Fruit fly (Drosophila melanogaster): ENCODE measurements around the gene robo3.

The robo3 gene

DNA sequence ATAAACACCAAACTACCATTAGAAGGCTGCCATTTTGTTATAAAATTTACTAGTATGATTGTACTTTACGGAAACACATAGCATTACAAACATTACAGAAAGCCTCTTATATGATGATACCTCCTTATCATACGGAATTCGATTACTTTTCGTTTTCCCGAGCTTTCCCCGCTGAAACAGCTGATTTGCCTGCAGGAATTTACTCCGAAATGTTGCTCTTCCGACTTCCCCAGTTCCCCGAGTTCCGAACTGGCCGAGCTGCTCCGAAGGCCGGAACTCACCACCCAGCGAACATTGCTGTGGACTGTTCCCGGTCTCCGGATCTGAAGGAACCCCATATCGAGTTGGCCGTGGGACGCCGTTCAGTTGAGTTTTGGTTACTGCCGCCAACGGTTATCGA is at the start of gene robo3:
TSS of gene robo3 (plus strand) at position 379 of the 400 bp plus-strand sequence.
- TF ChIP-seq CG8478 (optimal IDR thresholded peaks at IDR 0.05): no peak
- TF ChIP-seq CTCF (optimal IDR thresholded peaks at IDR 0.05): no peak

DNA sequence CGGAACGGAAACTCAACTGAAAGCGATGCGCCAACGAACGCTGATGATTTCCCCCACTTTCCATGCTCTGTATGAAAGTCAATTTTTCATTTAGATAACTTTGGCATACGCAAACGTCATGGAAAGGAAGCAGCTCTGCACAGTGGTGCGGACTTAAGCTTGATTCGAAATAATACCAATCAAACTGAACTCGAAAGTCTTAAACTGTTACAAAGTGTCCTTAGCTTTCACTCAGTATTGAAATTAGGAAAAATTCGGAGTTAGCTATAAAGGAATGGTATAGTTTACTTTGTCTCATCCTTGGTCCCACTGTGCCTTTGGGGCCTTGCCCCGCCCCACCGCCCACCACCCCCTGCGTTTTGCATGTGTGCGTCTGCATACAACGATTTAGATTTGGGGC is 48.8 kb upstream of the robo3 start:
- TF ChIP-seq CG8478 (optimal IDR thresholded peaks at IDR 0.05): no peak
- TF ChIP-seq CTCF (optimal IDR thresholded peaks at IDR 0.05): no peak

DNA sequence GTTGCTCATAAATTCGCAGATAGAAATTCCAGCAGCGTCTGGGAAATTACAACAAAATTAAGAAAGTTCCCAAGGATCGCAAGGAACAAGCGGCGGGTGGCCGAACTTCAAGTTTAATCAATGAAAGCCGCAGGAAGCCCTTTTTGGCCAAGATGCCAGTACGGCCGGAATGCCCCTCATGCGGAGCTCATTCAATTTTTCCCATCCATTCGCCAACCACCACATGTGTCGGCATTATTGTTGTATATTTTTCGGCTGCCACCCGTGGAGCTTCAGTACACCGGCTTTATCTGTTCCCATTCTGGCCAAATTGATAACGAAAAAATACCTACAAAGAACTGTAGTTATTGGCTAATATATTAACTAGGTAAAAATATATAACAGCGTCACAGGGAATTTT is 44.7 kb upstream of the robo3 start:
- TF ChIP-seq CTCF (optimal IDR thresholded peaks at IDR 0.05) (no peak), CG8478 (optimal IDR thresholded peaks at IDR 0.05) (no peak)

DNA sequence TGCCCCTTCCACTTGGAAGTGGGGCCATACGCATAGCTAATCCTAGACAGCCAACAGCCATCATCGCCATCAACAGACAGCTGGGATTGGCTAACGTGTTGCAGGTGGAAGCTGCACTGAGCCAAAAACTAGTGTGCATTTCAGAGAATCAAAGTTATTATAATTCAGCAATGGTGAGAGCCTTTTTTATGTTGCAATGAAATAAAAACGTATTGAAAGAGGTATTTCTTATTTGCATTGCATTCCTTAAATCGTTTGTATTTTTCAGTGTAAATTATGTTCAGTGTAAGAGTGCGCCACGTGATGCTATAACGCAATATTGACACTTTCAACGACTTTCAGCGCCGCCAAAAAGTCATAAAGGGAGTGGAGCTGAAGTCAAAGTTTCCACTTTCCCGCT is 42.6 kb upstream of the robo3 start:
- no peak for TF ChIP-seq CG8478 (optimal IDR thresholded peaks at IDR 0.05)
- TF ChIP-seq CTCF (optimal IDR thresholded peaks at IDR 0.05): no peak

DNA sequence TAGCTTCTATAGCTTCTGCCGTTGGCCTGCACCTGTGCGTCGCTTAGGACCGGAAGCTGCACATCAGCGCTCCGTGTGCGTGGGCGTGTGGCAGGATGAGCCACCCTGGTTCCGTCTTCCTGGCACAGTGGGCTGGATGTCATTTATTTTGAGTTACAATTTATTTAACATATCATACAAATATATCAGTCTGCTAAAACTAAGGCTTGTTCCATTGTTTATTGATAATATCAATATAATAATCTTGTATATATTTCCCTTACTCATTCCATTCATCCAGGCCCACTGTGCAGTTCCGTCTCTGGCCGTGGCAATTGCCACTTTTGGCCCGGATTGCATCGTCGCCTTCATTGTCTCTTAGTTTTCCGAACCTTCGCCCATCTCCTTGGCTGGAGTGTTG is 41.8 kb upstream of the robo3 start:
- TF ChIP-seq CTCF (optimal IDR thresholded peaks at IDR 0.05) (no peak), CG8478 (optimal IDR thresholded peaks at IDR 0.05) (no peak)

DNA sequence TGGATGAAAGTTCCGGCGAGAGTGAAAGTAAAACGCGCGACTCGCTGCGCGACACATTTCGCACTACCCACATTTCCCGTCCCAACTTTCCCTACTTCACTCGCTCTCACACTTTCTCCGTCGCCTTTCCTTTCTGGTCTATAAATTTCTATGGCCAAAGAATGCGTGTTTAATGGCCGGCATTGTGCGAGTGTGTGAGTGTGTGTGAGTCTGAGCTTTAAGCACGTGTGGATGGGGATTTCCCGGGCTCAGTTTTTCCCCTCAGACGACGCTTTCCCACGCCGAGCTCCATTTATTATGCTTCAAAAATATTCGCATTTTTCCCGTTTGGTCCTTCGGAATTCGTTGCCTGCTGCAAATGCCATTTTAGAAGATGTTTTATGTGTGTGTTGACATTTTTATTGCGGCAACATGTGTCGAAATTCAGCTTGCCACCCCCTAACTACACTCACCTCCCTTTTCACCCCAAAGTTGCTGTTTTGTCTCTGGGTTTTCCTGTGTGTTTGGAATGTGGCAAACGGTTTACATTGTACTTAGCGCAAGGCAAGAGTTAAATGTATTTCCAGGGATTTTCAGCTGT is 39.1 kb upstream of the robo3 start:
- TF ChIP-seq CG8478 (optimal IDR thresholded peaks at IDR 0.05) (no peak), CTCF (optimal IDR thresholded peaks at IDR 0.05) (no peak)

DNA sequence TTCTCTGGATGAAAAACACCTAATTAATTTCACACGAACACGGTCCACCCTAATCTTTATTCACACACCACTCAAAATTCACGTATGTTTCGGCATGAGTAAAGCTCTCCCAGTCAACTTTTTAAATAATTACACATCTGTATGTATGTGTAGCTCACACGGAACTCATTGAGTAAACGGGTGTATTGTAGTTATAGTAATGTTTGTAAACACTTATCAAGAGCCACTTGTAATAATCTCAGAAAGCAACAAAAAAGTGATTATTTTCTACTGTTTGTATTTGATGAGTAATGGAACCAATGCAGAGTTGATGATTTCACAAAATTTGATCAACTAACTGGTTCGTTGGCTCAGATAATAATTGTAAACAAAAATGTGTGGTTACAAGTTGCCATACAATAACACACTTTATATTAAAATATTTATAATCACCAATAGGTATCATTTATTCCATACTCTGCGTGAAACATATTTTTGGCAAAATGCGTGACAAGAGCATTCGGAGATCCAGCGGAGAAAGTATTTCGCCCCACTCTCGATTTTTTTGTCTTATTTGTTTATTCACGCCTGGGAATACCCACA is 38.2 kb upstream of the robo3 start:
- TF ChIP-seq CTCF (optimal IDR thresholded peaks at IDR 0.05): no peak
- TF ChIP-seq CG8478 (optimal IDR thresholded peaks at IDR 0.05): no peak

DNA sequence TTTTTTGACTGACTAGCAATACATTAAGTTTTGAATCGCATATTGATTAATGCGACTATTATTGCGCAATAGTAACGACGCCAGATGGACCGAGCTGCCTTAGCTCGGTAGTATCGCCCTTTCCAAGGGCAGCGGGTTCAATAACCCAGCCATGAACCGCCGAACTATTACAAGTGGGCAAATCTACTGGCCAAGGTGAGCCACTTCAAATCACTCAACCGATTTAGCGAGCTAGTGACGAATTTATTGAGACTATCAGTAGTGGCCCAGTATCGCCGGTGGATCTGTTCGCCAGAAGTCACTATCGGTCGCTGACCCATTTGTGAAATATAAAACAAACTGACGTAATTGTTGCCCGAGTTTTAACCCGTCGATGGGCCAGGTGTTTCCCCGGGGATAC is 37.7 kb upstream of the robo3 start:
- no peak for TF ChIP-seq CG8478 (optimal IDR thresholded peaks at IDR 0.05)
- TF ChIP-seq CTCF (optimal IDR thresholded peaks at IDR 0.05): no peak

DNA sequence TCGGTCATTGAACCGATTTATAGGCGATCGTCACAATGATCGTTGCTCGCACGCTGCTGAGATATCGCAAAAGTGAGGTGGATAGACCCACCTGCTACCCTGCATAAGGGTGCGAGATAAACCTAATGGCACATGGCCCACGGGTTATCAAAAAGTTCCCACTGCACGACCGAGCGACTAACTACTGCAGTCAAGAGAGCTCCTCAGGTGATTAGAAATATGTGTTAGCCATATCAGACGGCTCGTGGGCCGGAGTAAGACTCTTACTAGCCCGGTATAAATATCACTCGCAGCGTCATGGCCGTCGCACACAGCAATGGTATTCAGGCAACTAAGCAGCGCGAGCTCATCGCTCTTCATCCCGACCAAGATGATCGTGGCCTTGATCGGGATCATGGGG is 37.2 kb upstream of the robo3 start, which contains the start of gene CG42329:
TSS of gene CG42329 (plus strand) at position 301 of the 400 bp plus-strand sequence.
- TF ChIP-seq CTCF (optimal IDR thresholded peaks at IDR 0.05) (no peak), CG8478 (optimal IDR thresholded peaks at IDR 0.05) (no peak)

DNA sequence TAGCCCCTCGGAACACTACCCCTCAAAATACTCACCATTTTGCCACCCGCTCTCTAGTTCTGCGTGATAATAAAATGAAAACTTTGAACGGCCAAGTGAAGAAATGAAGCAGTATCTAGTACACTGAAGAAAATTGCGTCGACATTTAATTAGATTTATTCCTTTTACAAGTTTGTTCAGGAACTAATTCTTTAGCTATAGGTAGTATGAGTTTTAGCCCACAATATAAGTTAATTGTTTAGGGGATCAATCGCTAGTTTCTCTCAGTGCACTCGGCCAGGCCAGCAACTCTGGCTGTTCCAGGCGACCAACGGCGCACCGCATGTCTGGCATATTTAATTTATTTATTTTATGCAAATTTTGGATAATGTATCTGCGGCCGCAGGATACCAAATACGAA is 25.5 kb upstream of the robo3 start:
- TF ChIP-seq CTCF (optimal IDR thresholded peaks at IDR 0.05) (no peak), CG8478 (optimal IDR thresholded peaks at IDR 0.05) (no peak)

DNA sequence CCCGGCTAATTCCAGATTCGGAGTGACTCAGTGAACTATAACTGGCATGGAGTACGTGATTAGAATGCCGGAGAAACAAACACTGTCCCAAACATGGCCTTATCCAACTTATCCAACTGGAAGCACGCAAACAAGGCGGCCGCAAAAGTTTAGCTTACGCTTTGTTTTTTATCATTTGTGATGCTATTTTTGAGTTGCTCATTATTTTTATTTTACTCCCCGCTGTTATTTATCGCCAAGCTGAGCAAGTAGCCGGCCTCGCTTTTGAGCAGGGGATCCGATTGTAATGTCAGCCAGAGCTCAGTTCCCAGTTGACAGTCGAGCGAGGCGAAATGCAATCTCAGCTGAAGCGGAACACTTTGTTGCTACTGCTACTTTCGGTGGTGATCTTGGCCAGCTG is 16.5 kb upstream of the robo3 start, which contains the start of gene CG5397:
TSS of gene CG5397 (plus strand) at position 301 of the 400 bp plus-strand sequence.
- TF ChIP-seq CG8478 (optimal IDR thresholded peaks at IDR 0.05): no peak
- no peak for TF ChIP-seq CTCF (optimal IDR thresholded peaks at IDR 0.05)

DNA sequence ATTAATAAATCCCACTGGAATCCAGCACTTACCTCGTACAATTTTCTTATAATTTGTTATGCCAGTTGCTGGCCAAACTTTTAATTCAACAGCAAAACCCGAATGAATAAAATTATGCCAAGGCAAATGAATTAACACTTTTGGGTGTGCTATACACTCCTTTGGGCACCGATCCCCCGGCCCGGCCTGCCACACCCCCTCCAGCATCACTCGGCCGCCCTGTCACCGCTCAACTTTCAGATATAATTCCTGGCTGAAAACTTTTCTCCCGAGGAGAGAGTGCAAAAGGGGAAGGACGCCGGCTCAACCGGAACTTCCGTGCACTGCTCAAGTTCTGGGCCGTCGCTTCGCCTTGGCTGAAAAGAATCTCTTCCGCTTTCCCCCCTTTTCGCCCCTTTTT is 3.0 kb upstream of the robo3 start:
- TF ChIP-seq CTCF (optimal IDR thresholded peaks at IDR 0.05): no peak

DNA sequence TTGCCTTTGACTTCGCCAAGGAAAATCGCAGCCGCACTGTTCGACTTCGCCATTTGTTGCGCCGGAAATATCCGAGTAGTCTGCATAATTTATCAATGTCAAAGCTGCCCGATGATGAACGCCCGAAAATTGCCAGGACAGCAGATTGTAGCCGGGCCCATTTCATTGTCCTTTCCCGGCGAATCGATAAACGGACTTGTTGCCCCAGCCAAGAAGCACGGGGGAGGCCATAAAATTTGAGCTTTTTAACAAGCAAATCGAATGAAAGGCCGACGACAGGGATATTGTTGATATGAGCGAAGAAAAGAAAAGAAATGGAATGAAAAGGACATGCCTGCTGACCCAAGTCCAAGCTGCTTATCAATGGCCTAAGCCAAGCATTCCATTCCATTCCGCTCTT is 6.5 kb downstream of the robo3 start:
- TF ChIP-seq CG8478 (optimal IDR thresholded peaks at IDR 0.05): no peak
- TF ChIP-seq CTCF (optimal IDR thresholded peaks at IDR 0.05): no peak

DNA sequence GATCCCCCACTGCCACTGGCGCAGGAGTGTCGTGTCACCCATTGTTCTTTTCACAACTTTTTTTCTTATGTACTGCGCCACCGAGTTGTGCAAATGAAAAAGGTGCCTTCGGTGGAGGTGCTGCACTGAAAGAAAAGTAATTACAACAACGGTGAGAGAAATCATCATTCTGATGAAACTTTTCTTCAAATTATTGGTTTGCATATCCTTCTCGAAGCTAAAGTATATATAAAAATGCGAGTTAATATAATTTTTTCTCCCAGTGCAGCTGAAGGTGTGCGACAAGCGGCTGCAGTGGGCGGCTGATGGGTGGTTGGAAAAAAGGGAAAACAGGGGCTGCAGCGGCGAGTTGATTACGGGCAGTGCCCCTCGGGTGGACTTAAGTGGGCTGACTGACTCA is 56.1 kb downstream of the robo3 start:
- TF ChIP-seq CTCF (optimal IDR thresholded peaks at IDR 0.05) (no peak), CG8478 (optimal IDR thresholded peaks at IDR 0.05) (no peak)

DNA sequence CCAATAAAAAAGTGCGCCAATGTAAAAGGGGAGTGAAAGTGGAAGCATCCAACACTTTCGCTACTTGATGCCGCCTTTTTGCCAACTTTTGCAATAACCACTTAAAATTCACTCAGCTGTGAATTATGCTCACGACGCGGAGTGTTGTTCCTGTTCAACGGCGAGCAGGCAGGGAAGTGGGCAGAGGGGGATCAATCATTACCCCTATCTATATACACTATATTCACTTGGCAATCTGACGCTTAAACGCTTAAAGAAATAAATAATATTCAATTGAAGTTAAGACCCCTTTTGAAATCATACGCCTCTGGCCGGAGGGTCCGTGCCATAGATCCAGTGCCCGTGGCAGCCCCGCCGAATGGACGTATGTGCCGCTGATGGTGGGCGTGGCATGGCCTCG is 59.1 kb downstream of the robo3 start:
- TF ChIP-seq CTCF (optimal IDR thresholded peaks at IDR 0.05) (no peak), CG8478 (optimal IDR thresholded peaks at IDR 0.05) (no peak)

DNA sequence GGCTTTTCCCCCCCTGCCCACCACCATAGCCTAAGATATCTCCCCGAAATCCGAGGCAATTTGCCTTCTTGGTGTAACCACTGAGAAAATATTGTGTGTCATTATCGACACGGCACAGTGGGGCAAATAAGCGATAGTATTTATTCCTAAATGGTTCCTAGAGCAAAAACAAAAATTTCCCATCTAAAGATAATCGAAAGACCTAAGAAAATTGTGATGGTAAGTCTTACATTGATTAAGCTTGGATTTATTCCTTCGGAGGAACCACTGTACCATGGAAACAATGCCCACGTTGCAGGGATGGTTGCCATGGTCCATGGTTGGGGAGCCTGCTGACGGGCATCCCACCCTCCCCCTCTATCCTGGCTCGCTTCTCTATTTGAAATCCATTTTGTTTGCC is 60.2 kb downstream of the robo3 start:
- TF ChIP-seq CG8478 (optimal IDR thresholded peaks at IDR 0.05) (no peak), CTCF (optimal IDR thresholded peaks at IDR 0.05) (no peak)

DNA sequence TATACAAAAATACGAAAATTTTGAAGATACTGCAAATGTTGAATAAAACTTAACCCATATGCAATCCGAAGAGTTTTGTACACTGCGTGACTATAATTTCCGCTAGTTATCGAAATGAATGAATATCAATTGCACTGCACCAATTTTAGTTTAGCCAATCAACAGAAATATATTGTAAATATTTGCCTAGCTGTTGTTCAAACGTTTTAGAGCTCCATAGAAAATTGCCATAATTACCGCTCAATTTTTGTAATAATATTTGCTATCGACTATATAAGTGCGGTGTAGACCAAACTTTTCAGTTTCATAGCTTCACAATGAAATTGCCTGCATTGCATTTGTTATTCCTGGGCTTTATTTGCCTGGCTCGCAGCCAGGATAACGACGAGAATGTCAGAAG is 72.6 kb downstream of the robo3 start, which contains the start of gene a5:
TSS of gene a5 (plus strand) at position 301 of the 400 bp plus-strand sequence.
- TF ChIP-seq CTCF (optimal IDR thresholded peaks at IDR 0.05) (no peak), CG8478 (optimal IDR thresholded peaks at IDR 0.05) (no peak)
